Worm (Caenorhabditis elegans) whole organism, early embryonic: Measurements from ENCODE around the gene Y41C4A.21.

ENCODE experiments used
- F13C5.2 ChIP-seq: sonication (generic microtip); optimal IDR thresholded peaks from 2 replicates; lab custom pipeline; 2017; ENCODE audit warnings: mild to moderate bottlenecking, missing genetic modification characterization, inconsistent platforms, missing compliant biosample characterization
- aly-1 ChIP-seq: sonication (generic microtip); optimal IDR thresholded peaks from 2 replicates; lab custom pipeline; 2016; ENCODE audit warnings: missing genetic modification characterization, missing compliant biosample characterization
- ama-1 ChIP-seq: fragments of 150-350 bp; optimal IDR thresholded peaks from 2 replicates; lab custom pipeline; 2014
- ceh-13 ChIP-seq: fragments of 200-800 bp; sonication (Bioruptor generic); optimal IDR thresholded peaks from 2 replicates; lab custom pipeline; 2018; ENCODE audit warnings: mild to moderate bottlenecking, missing genetic modification characterization, missing compliant biosample characterization
- ceh-36 ChIP-seq: sonication (generic microtip); optimal IDR thresholded peaks from 2 replicates; lab custom pipeline; 2016; ENCODE audit warnings: missing genetic modification characterization, inconsistent platforms, missing compliant biosample characterization
- ets-7 ChIP-seq: sonication (generic microtip); optimal IDR thresholded peaks from 2 replicates; lab custom pipeline; 2016; ENCODE audit warnings: missing genotype, missing genetic modification characterization, missing compliant biosample characterization
- flt-1 ChIP-seq: fragments of 200-800 bp; sonication (Bioruptor generic); IDR thresholded peaks from 2 replicates; pipeline ENCODE4 v1.3.6; 2022; ENCODE audit warnings: missing genetic modification characterization, missing compliant biosample characterization
- hmbx-1 ChIP-seq: sonication (generic microtip); optimal IDR thresholded peaks from 2 replicates; lab custom pipeline; 2016; ENCODE audit warnings: mild to moderate bottlenecking, missing genetic modification characterization, missing compliant biosample characterization
- pes-1 ChIP-seq: fragments of 200-800 bp; sonication (Bioruptor generic); IDR thresholded peaks from 2 replicates; pipeline ENCODE4 v1.3.6; 2022; ENCODE audit warnings: missing genetic modification reagents, missing genetic modification characterization, missing compliant biosample characterization
- sea-1 ChIP-seq: fragments of 200-800 bp; sonication (Bioruptor generic); conservative IDR thresholded peaks from 2 replicates; pipeline ENCODE4 v1.3.6; 2022; ENCODE audit warnings: missing genetic modification characterization, missing compliant biosample characterization
- tbx-11 ChIP-seq: fragments of 200-800 bp; sonication (Bioruptor generic); IDR thresholded peaks from 2 replicates; pipeline ENCODE4 v1.3.6; 2022; ENCODE audit warnings: missing genetic modification characterization, missing compliant biosample characterization
- tbx-37 ChIP-seq: fragments of 200-800 bp; sonication (Bioruptor generic); conservative IDR thresholded peaks from 2 replicates; pipeline ENCODE4 v1.3.6; 2022; ENCODE audit warnings: missing genetic modification reagents, missing genetic modification characterization, missing compliant biosample characterization
- tra-4 ChIP-seq: sonication (generic microtip); optimal IDR thresholded peaks from 2 replicates; lab custom pipeline; 2017; ENCODE audit warnings: missing genetic modification characterization, missing compliant biosample characterization

- TF ChIP-seq pes-1 (no peak), flt-1 (GFP tag; lab: Robert Waterston, UW) (no peak), ama-1 (lab: Kevin White, UChicago) (no peak), tra-4 (tag; lab: Kevin White, UChicago) (no peak), ceh-36 (tag; lab: Kevin White, UChicago) (no peak), ets-7 (tag; lab: Kevin White, UChicago) (no peak), aly-1 (tag; lab: Kevin White, UChicago) (no peak), hmbx-1 (tag; lab: Kevin White, UChicago) (no peak), tbx-37 (GFP tag; lab: Robert Waterston, UW) (no peak), F13C5.2 (tag; lab: Kevin White, UChicago) (no peak), tbx-11 (no peak), sea-1 (GFP tag; lab: Robert Waterston, UW) (no peak), ceh-13 (GFP tag; lab: Kevin White, UChicago) (no peak)
Observed at ce11 chrIII:11694975-11695374, 37.2 kb upstream of the Y41C4A.21 start, which contains the start of gene Y41C4A.22.
